Worm (Caenorhabditis elegans): ENCODE measurements around the gene cosa-1.

- TF ChIP-seq W03F9.2 (tag; optimal IDR thresholded peaks at IDR 0.05): no peak
- TF ChIP-seq him-1 (tag; optimal IDR thresholded peaks at IDR 0.05): no peak
These were observed 46.6 kb upstream of the cosa-1 start for ce11 chrIII:2679362-2679761.

All from whole organism, L4/young adult.